Fruit fly (Drosophila melanogaster): Measurements from ENCODE around the gene gnu.

DNA sequence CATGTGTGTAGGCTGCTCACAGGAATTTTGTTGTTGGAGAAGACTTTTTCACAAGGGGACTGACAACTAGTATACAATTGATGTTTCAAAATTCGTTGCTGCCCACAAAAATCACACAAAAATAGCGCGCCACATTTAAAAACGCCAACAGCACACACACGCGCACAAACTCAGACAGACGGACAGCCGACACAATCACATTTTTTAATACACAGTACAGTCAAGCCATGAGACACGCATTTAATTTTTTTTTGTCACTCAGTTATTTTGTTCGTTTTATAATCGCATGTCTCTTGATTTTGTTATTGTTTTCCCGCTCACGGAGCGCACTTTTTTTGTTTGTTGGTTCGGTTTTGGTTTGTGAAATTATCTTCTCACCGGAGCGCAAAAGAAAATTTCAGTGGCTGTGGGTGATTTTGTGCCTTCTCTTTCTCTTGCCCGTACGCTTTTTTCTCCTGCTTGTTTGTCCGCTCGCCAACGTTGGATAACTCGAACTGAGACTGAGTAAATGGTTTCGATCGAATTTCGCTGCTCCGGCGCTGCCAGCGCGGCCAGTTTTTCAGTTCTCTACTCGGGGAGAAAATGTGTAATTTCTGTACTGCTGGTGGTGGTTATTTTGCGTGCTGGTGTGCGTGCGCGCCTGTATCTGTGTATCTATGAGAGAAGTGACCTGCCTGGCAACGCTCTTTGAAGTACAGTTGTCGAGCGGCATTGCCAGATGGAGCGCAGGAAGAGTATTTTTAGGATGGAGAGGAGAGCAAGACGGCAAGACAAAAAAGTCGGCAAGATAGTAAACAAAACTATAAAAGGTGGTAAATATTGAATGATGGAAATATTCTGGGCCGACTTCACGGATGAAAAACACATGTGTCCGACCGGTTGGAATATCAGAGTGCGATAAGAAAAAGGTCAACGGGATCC lies 45.4 kb downstream of the gnu start, which contains the start of gene CG42507:
- peak; percentile 64 for TF ChIP-seq Hr96 (GFP tag; optimal IDR thresholded peaks at IDR 0.05)
- peak; percentile 35 for TF ChIP-seq CG1620 (GFP tag; optimal IDR thresholded peaks at IDR 0.05)
- TF ChIP-seq CG14711 (tag; optimal IDR thresholded peaks at IDR 0.05), result peak; percentile 45
- peak; percentile 75 for TF ChIP-seq ovo (GFP tag; optimal IDR thresholded peaks at IDR 0.05)
- TF ChIP-seq pad (GFP tag; optimal IDR thresholded peaks at IDR 0.05), result peak; percentile 80
- peak; percentile 55 for TF ChIP-seq Clk (GFP tag; optimal IDR thresholded peaks at IDR 0.05)
- TF ChIP-seq Mnt (GFP tag; optimal IDR thresholded peaks at IDR 0.05), result peak; percentile 71
- peak; percentile 62 for TF ChIP-seq CG7101 (tag; optimal IDR thresholded peaks at IDR 0.05)
- peak; percentile 14 for TF ChIP-seq kay (GFP tag; ENCODE audit: borderline replicate concordance)
- TF ChIP-seq cnc (optimal IDR thresholded peaks at IDR 0.05), result no peak

Data from whole organism, adult.